Worm (Caenorhabditis elegans) whole organism, L4 larva: ENCODE measurements around the gene rad-54.B.

Source experiments
- pqm-1 ChIP-seq: sonication (generic microtip); optimal IDR thresholded peaks from 2 replicates; lab custom pipeline; 2017; ENCODE audit warnings: missing biosample characterization, missing genetic modification characterization
- tra-1 ChIP-seq: fragments of 200-800 bp; sonication (Bioruptor generic); IDR thresholded peaks from 2 replicates; pipeline ENCODE4 v1.3.6; 2022; ENCODE audit warnings: missing genetic modification reagents, missing genetic modification characterization, missing compliant biosample characterization
- unc-130 ChIP-seq: sonication (generic microtip); optimal IDR thresholded peaks from 2 replicates; lab custom pipeline; 2016; ENCODE audit warnings: missing genetic modification reagents, missing genetic modification characterization, missing compliant biosample characterization

DNA sequence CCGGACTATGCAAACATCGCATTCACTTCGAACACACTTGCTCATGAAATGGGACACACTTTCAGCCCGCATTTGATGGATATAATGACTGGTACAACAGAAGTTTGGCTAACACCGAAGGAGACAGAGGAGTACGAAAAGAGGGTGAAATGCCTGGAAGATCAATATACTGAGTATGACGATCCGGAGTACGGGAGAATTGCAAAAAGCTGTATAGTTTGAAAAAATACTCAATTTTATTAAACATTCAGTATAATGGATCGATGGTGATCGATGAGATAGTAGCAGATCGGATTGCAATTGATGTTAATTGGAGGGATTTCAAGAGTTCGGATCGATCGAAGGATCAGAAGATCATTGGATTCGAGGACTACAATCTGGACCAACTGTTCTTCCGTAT is 23.3 kb upstream of the rad-54.B start:
- TF ChIP-seq tra-1 (GFP tag; lab: Robert Waterston, UW) (no peak), pqm-1 (tag; lab: Kevin White, UChicago) (no peak), unc-130 (GFP tag; lab: Kevin White, UChicago) (no peak)
